Worm (Caenorhabditis elegans) whole organism, late embryonic: ENCODE data around the gene Y23B4A.1.

ENCODE experiments used
- C08G9.2 ChIP-seq: sonication (generic microtip); optimal IDR thresholded peaks from 2 replicates; lab custom pipeline; 2016; ENCODE audit warnings: mild to moderate bottlenecking, missing genetic modification characterization, moderate library complexity, missing compliant biosample characterization
- C38D4.7 ChIP-seq: fragments of 200-800 bp; sonication (Bioruptor generic); optimal IDR thresholded peaks from 2 replicates; lab custom pipeline; 2018; ENCODE audit warnings: mild to moderate bottlenecking, missing genetic modification characterization, moderate library complexity, missing compliant biosample characterization
- F13H6.1 ChIP-seq: sonication (generic microtip); optimal IDR thresholded peaks from 2 replicates; lab custom pipeline; 2016; ENCODE audit warnings: missing genetic modification characterization, missing compliant biosample characterization
- K09A11.1 ChIP-seq: sonication (generic microtip); optimal IDR thresholded peaks from 2 replicates; lab custom pipeline; 2017; ENCODE audit warnings: antibody characterized with exemption, mild to moderate bottlenecking, missing genetic modification characterization, missing compliant biosample characterization; ENCODE audit not compliant: insufficient read depth
- Y22D7AL.16 ChIP-seq: sonication (generic microtip); optimal IDR thresholded peaks from 2 replicates; lab custom pipeline; 2016; ENCODE audit warnings: missing genetic modification characterization, missing compliant biosample characterization
- ahr-1 ChIP-seq: sonication (generic microtip); optimal IDR thresholded peaks from 2 replicates; lab custom pipeline; 2016; ENCODE audit warnings: missing genetic modification characterization, missing compliant biosample characterization
- ama-1 ChIP-seq: fragments of 150-350 bp; optimal IDR thresholded peaks from 2 replicates; lab custom pipeline; 2014
- ceh-14 ChIP-seq: sonication (generic microtip); optimal IDR thresholded peaks from 2 replicates; lab custom pipeline; 2016; ENCODE audit warnings: missing genotype, missing genetic modification characterization, missing compliant biosample characterization
- ceh-18 ChIP-seq: sonication (generic microtip); optimal IDR thresholded peaks from 2 replicates; lab custom pipeline; 2016; ENCODE audit warnings: missing genetic modification characterization, missing compliant biosample characterization
- ceh-19 ChIP-seq: fragments of 200-800 bp; sonication (Bioruptor generic); optimal IDR thresholded peaks from 2 replicates; lab custom pipeline; 2018; ENCODE audit warnings: mild to moderate bottlenecking, missing genetic modification characterization, missing compliant biosample characterization
- ceh-22 ChIP-seq: sonication (generic microtip); optimal IDR thresholded peaks from 2 replicates; lab custom pipeline; 2017; ENCODE audit warnings: missing biosample characterization, missing genetic modification characterization
- ceh-24 ChIP-seq: sonication (generic microtip); optimal IDR thresholded peaks from 2 replicates; lab custom pipeline; 2016; ENCODE audit warnings: mild to moderate bottlenecking, missing genetic modification characterization, missing compliant biosample characterization
- ceh-34 ChIP-seq: sonication (generic microtip); optimal IDR thresholded peaks from 2 replicates; lab custom pipeline; 2016; ENCODE audit warnings: mild to moderate bottlenecking, missing genetic modification characterization, missing compliant biosample characterization
- ceh-6 ChIP-seq: fragments of 200-800 bp; sonication (Bioruptor generic); optimal IDR thresholded peaks from 2 replicates; lab custom pipeline; 2018; ENCODE audit warnings: mild to moderate bottlenecking, missing genetic modification characterization, missing compliant biosample characterization
- che-1 ChIP-seq: sonication (generic microtip); optimal IDR thresholded peaks from 2 replicates; lab custom pipeline; 2016; ENCODE audit warnings: mild to moderate bottlenecking, missing genetic modification characterization, missing compliant biosample characterization
- dve-1 ChIP-seq: sonication (generic microtip); optimal IDR thresholded peaks from 2 replicates; lab custom pipeline; 2017; ENCODE audit warnings: antibody characterized with exemption, mild to moderate bottlenecking, missing genetic modification characterization, missing compliant biosample characterization
- fax-1 ChIP-seq: sonication (generic microtip); optimal IDR thresholded peaks from 2 replicates; lab custom pipeline; 2016; ENCODE audit warnings: missing genotype, missing genetic modification characterization, missing compliant biosample characterization
- fkh-10 ChIP-seq: fragments of 150-350 bp; optimal IDR thresholded peaks from 2 replicates; lab custom pipeline; 2014; ENCODE audit warnings: missing biosample characterization, missing genetic modification reagents, missing genetic modification characterization
- fkh-6 ChIP-seq: sonication (generic microtip); optimal IDR thresholded peaks from 2 replicates; lab custom pipeline; 2016; ENCODE audit warnings: missing genetic modification characterization, missing compliant biosample characterization
- hlh-15 ChIP-seq: sonication (generic microtip); optimal IDR thresholded peaks from 2 replicates; lab custom pipeline; 2016; ENCODE audit warnings: missing genetic modification characterization, missing compliant biosample characterization
- hlh-6 ChIP-seq: sonication (generic microtip); optimal IDR thresholded peaks from 2 replicates; lab custom pipeline; 2016; ENCODE audit warnings: missing genotype, missing genetic modification characterization, missing compliant biosample characterization
- lim-6 ChIP-seq: sonication (generic microtip); optimal IDR thresholded peaks from 2 replicates; lab custom pipeline; 2016; ENCODE audit warnings: missing genetic modification characterization, missing compliant biosample characterization
- lin-11 ChIP-seq: fragments of 200-800 bp; sonication (Bioruptor generic); optimal IDR thresholded peaks from 2 replicates; lab custom pipeline; 2018; ENCODE audit warnings: mild to moderate bottlenecking, missing genetic modification characterization, missing compliant biosample characterization
- nfya-1 ChIP-seq: sonication (generic microtip); optimal IDR thresholded peaks from 2 replicates; lab custom pipeline; 2017; ENCODE audit warnings: missing genetic modification characterization, mild to moderate bottlenecking, missing compliant biosample characterization, antibody characterized with exemption, moderate library complexity
- nhr-11 ChIP-seq: fragments of 150-350 bp; optimal IDR thresholded peaks from 2 replicates; lab custom pipeline; 2014; ENCODE audit warnings: missing biosample characterization, missing genetic modification characterization
- odd-2 ChIP-seq: sonication (generic microtip); optimal IDR thresholded peaks from 2 replicates; lab custom pipeline; 2017; ENCODE audit warnings: antibody characterized with exemption, mild to moderate bottlenecking, missing genetic modification characterization, missing compliant biosample characterization
- pag-3 ChIP-seq: sonication (generic microtip); optimal IDR thresholded peaks from 2 replicates; lab custom pipeline; 2016; ENCODE audit warnings: missing compliant biosample characterization, missing genetic modification characterization, borderline replicate concordance
- pax-1 ChIP-seq: fragments of 150-350 bp; optimal IDR thresholded peaks from 2 replicates; lab custom pipeline; 2014; ENCODE audit warnings: missing biosample characterization, missing genetic modification characterization
- pqm-1 ChIP-seq: sonication (generic microtip); optimal IDR thresholded peaks from 2 replicates; lab custom pipeline; 2016; ENCODE audit warnings: missing genetic modification characterization, missing compliant biosample characterization
- sdc-2 ChIP-seq: sonication (generic microtip); optimal IDR thresholded peaks from 2 replicates; lab custom pipeline; 2016; ENCODE audit warnings: missing genotype, missing genetic modification characterization, missing compliant biosample characterization
- sox-2 ChIP-seq: fragments of 200-800 bp; sonication (Bioruptor generic); IDR thresholded peaks from 2 replicates; pipeline ENCODE4 v1.3.6; 2022; ENCODE audit warnings: missing genetic modification reagents, missing genetic modification characterization, missing compliant biosample characterization
- sox-4 ChIP-seq: sonication (generic microtip); optimal IDR thresholded peaks from 2 replicates; lab custom pipeline; 2017; ENCODE audit warnings: mild to moderate bottlenecking, missing genetic modification characterization, inconsistent platforms, missing compliant biosample characterization
- syd-9 ChIP-seq: sonication (generic microtip); optimal IDR thresholded peaks from 2 replicates; lab custom pipeline; 2016; ENCODE audit warnings: mild to moderate bottlenecking, missing genetic modification characterization, moderate library complexity, missing compliant biosample characterization
- tbx-2 ChIP-seq: sonication (generic microtip); optimal IDR thresholded peaks from 2 replicates; lab custom pipeline; 2016; ENCODE audit warnings: missing genetic modification characterization, missing compliant biosample characterization
- unc-42 ChIP-seq: sonication (generic microtip); optimal IDR thresholded peaks from 2 replicates; lab custom pipeline; 2016; ENCODE audit warnings: missing genotype, missing genetic modification characterization, missing compliant biosample characterization
- zip-5 ChIP-seq: sonication (generic microtip); optimal IDR thresholded peaks from 2 replicates; lab custom pipeline; 2016; ENCODE audit warnings: missing genetic modification characterization, missing compliant biosample characterization
- ztf-16 ChIP-seq: sonication (generic microtip); optimal IDR thresholded peaks from 2 replicates; lab custom pipeline; 2017; ENCODE audit warnings: missing genetic modification characterization, missing compliant biosample characterization

Gene Y23B4A.1

ce11 chrX:5932923-5933322, 15.7 kb upstream of the Y23B4A.1 start:
- TF ChIP-seq nfya-1 (tag; lab: Kevin White, UChicago) (no peak), F13H6.1 (tag; lab: Kevin White, UChicago) (no peak), hlh-6 (no peak), che-1 (no peak), ceh-34 (no peak), pag-3 (tag; lab: Kevin White, UChicago) (no peak), lin-11 (tag; lab: Kevin White, UChicago) (no peak), fkh-10 (GFP tag; lab: Kevin White, UChicago) (no peak), ceh-14 (tag; lab: Kevin White, UChicago) (no peak), ceh-22 (tag; lab: Kevin White, UChicago) (no peak), fkh-6 (tag; lab: Kevin White, UChicago) (no peak), unc-42 (tag; lab: Kevin White, UChicago) (no peak), ama-1 (lab: Kevin White, UChicago) (no peak), ceh-6 (GFP tag; lab: Kevin White, UChicago) (no peak)

DNA sequence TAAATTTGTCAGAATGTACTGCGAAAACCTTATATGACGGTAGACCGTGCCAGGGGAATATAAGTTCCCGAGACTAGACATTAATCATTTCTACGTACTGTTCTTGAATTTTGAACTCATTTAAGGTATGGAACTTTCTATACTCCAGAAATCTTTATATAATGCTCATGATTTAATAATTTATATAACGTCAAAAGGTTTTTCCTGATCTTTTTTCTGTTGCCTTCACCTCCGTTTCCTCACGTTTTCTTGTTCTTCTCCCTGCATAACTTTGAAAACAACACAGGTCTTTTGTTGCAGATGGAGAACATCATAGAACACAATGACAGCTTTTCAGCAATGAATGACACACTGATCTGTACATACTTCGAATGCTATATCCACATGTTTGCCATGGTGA, 13.6 kb upstream of the Y23B4A.1 start, which contains the start of gene egl-6:
Gene egl-6 (plus strand): TSS at position 301 of the 400 bp plus-strand sequence.
- TF ChIP-seq ceh-18 (tag; lab: Kevin White, UChicago) (no peak), fax-1 (no peak), hlh-15 (tag; lab: Kevin White, UChicago) (no peak), ceh-19 (GFP tag; lab: Kevin White, UChicago) (no peak)

- no peak for TF ChIP-seq nfya-1 (tag; lab: Kevin White, UChicago)
- no peak for TF ChIP-seq ceh-6 (GFP tag; lab: Kevin White, UChicago)
- no peak for TF ChIP-seq ahr-1 (tag; lab: Kevin White, UChicago)
- TF ChIP-seq, all 69 proteins: peak for 0
These were observed 6.5 kb upstream of the Y23B4A.1 start for ce11 chrX:5923672-5924071.

- TF ChIP-seq K09A11.1 (no peak), C38D4.7 (GFP tag; lab: Kevin White, UChicago) (no peak), pax-1 (tag; lab: Kevin White, UChicago) (no peak)
These were observed 1.9 kb upstream of the Y23B4A.1 start, which contains the start of gene capa-1 for ce11 chrX:5919097-5919496. Gene capa-1, plus strand, starts transcription at chrX:5919397.

ce11 chrX:5905764-5906163, 11.4 kb downstream of the Y23B4A.1 start:
- TF ChIP-seq ceh-24 = no peak
- TF ChIP-seq zip-5 (tag; lab: Kevin White, UChicago) = no peak
- TF ChIP-seq Y22D7AL.16 (tag; lab: Kevin White, UChicago) = no peak
- TF ChIP-seq C08G9.2 (tag; lab: Kevin White, UChicago) = no peak
- no peak for TF ChIP-seq sox-2 (GFP tag; lab: Robert Waterston, UW)
- TF ChIP-seq odd-2 (tag; lab: Kevin White, UChicago) = no peak
- no peak for TF ChIP-seq dve-1 (tag; lab: Kevin White, UChicago)
- TF ChIP-seq syd-9 (tag; lab: Kevin White, UChicago) = no peak
- TF ChIP-seq che-1 = no peak
- no peak for TF ChIP-seq sox-4
- no peak for TF ChIP-seq nhr-11 (tag; lab: Kevin White, UChicago)
- no peak for TF ChIP-seq ama-1 (lab: Kevin White, UChicago)
- TF ChIP-seq ztf-16 (tag; lab: Kevin White, UChicago) = no peak

ce11 chrX:5904603-5905081, 12.5 kb downstream of the Y23B4A.1 start, which contains the start of gene nlp-49:
Gene nlp-49, plus strand, starts transcription at chrX:5904653.
- TF ChIP-seq lim-6 (tag; lab: Kevin White, UChicago) = no peak
- no peak for TF ChIP-seq ahr-1 (tag; lab: Kevin White, UChicago)
- no peak for TF ChIP-seq hlh-15 (tag; lab: Kevin White, UChicago)
- TF ChIP-seq ztf-16 (tag; lab: Kevin White, UChicago) = no peak
- TF ChIP-seq tbx-2 (tag; lab: Kevin White, UChicago) = no peak
- no peak for TF ChIP-seq sdc-2
- no peak for TF ChIP-seq pqm-1 (tag; lab: Kevin White, UChicago)
- no peak for TF ChIP-seq dve-1 (tag; lab: Kevin White, UChicago)
